Worm (Caenorhabditis elegans): Measurements from ENCODE around the gene R01E6.5.

R01E6.5 gene

ce11 chrX:13543350-13543749 is 6.5 kb downstream of the R01E6.5 start:
- TF ChIP-seq him-1 (tag; optimal IDR thresholded peaks at IDR 0.05) (no peak), dao-5 (tag; optimal IDR thresholded peaks at IDR 0.05) (no peak), W03F9.2 (tag; optimal IDR thresholded peaks at IDR 0.05) (no peak)

ce11 chrX:13544544-13545021 is 7.7 kb downstream of the R01E6.5 start:
- TF ChIP-seq dao-5 (tag; optimal IDR thresholded peaks at IDR 0.05) (no peak), him-1 (tag; optimal IDR thresholded peaks at IDR 0.05) (no peak), W03F9.2 (tag; optimal IDR thresholded peaks at IDR 0.05) (no peak)

ce11 chrX:13550890-13551289 is 14.0 kb downstream of the R01E6.5 start, which contains the start of gene odr-1:
TSS of gene odr-1 (minus strand) at chrX:13550990.
- no peak for TF ChIP-seq W03F9.2 (tag; optimal IDR thresholded peaks at IDR 0.05)
- TF ChIP-seq him-1 (tag; optimal IDR thresholded peaks at IDR 0.05) = no peak
- no peak for TF ChIP-seq dao-5 (tag; optimal IDR thresholded peaks at IDR 0.05)

- TF ChIP-seq W03F9.2 (tag; optimal IDR thresholded peaks at IDR 0.05) (no peak), him-1 (tag; optimal IDR thresholded peaks at IDR 0.05) (no peak), dao-5 (tag; optimal IDR thresholded peaks at IDR 0.05) (no peak)
Observed at ce11 chrX:13555098-13555497, 18.2 kb downstream of the R01E6.5 start.

ce11 chrX:13556066-13556465 is 19.2 kb downstream of the R01E6.5 start, which contains the start of gene glb-20:
TSS of gene glb-20 (minus strand) at chrX:13556166.
- TF ChIP-seq dao-5 (tag; optimal IDR thresholded peaks at IDR 0.05) = no peak
- no peak for TF ChIP-seq him-1 (tag; optimal IDR thresholded peaks at IDR 0.05)
- TF ChIP-seq W03F9.2 (tag; optimal IDR thresholded peaks at IDR 0.05) = no peak

ce11 chrX:13558667-13559066 is 21.8 kb downstream of the R01E6.5 start:
- TF ChIP-seq W03F9.2 (tag; optimal IDR thresholded peaks at IDR 0.05) (no peak), him-1 (tag; optimal IDR thresholded peaks at IDR 0.05) (no peak), dao-5 (tag; optimal IDR thresholded peaks at IDR 0.05) (no peak)

- no peak for TF ChIP-seq dao-5 (tag; optimal IDR thresholded peaks at IDR 0.05)
Observed at ce11 chrX:13561954-13562353, 25.1 kb downstream of the R01E6.5 start.

ce11 chrX:13566436-13566835 is 29.6 kb downstream of the R01E6.5 start, which contains the start of gene R01E6.2:
TSS of gene R01E6.2 (minus strand) at chrX:13566536.
- TF ChIP-seq dao-5 (tag; optimal IDR thresholded peaks at IDR 0.05) (no peak), W03F9.2 (tag; optimal IDR thresholded peaks at IDR 0.05) (no peak), him-1 (tag; optimal IDR thresholded peaks at IDR 0.05) (no peak)

ce11 chrX:13569854-13570253 is 33.0 kb downstream of the R01E6.5 start, which contains the start of gene R01E6.7:
TSS of gene R01E6.7 (minus strand) at chrX:13569954.
- TF ChIP-seq dao-5 (tag; optimal IDR thresholded peaks at IDR 0.05) (no peak), W03F9.2 (tag; optimal IDR thresholded peaks at IDR 0.05) (no peak), him-1 (tag; optimal IDR thresholded peaks at IDR 0.05) (no peak)

ce11 chrX:13574029-13574428 is 37.2 kb downstream of the R01E6.5 start:
- TF ChIP-seq him-1 (tag; optimal IDR thresholded peaks at IDR 0.05) (no peak), W03F9.2 (tag; optimal IDR thresholded peaks at IDR 0.05) (no peak), dao-5 (tag; optimal IDR thresholded peaks at IDR 0.05) (no peak)

- TF ChIP-seq him-1 (tag; optimal IDR thresholded peaks at IDR 0.05) (no peak), W03F9.2 (tag; optimal IDR thresholded peaks at IDR 0.05) (no peak), dao-5 (tag; optimal IDR thresholded peaks at IDR 0.05) (no peak)
Observed at ce11 chrX:13578483-13578882, 41.6 kb downstream of the R01E6.5 start, which contains the start of gene F54B11.11. TSS of gene F54B11.11 (plus strand) at chrX:13578783.

ce11 chrX:13581820-13582219 is 45.0 kb downstream of the R01E6.5 start, which contains the start of gene F54B11.10:
TSS of gene F54B11.10 (plus strand) at chrX:13582120.
- TF ChIP-seq W03F9.2 (tag; optimal IDR thresholded peaks at IDR 0.05) = no peak
- TF ChIP-seq him-1 (tag; optimal IDR thresholded peaks at IDR 0.05) = no peak
- no peak for TF ChIP-seq dao-5 (tag; optimal IDR thresholded peaks at IDR 0.05)

ce11 chrX:13583895-13584344 is 47.1 kb downstream of the R01E6.5 start:
- TF ChIP-seq W03F9.2 (tag; optimal IDR thresholded peaks at IDR 0.05) (no peak), him-1 (tag; optimal IDR thresholded peaks at IDR 0.05) (no peak), dao-5 (tag; optimal IDR thresholded peaks at IDR 0.05) (no peak)

ce11 chrX:13584725-13585371 is 48.0 kb downstream of the R01E6.5 start, which contains the start of gene unc-84:
TSS of gene unc-84 (plus strand) at chrX:13584775.
- TF ChIP-seq W03F9.2 (tag; optimal IDR thresholded peaks at IDR 0.05) = no peak
- TF ChIP-seq him-1 (tag; optimal IDR thresholded peaks at IDR 0.05) = no peak
- TF ChIP-seq dao-5 (tag; optimal IDR thresholded peaks at IDR 0.05) = no peak

All from whole organism, L4/young adult.